Worm (Caenorhabditis elegans) whole organism, L4 larva: ENCODE measurements around the gene F42D1.4.

ENCODE experiments used
- Y75B8A.6 ChIP-seq: fragments of 200-800 bp; sonication (Bioruptor generic); IDR thresholded peaks from 2 replicates; pipeline ENCODE4 v1.3.6; 2022; ENCODE audit warnings: missing genetic modification reagents, missing genetic modification characterization, missing compliant biosample characterization
- ceh-82 ChIP-seq: sonication (generic microtip); optimal IDR thresholded peaks from 2 replicates; lab custom pipeline; 2017; ENCODE audit warnings: missing biosample characterization, missing genetic modification characterization
- ces-1 ChIP-seq: fragments of 150-350 bp; sonication (generic microtip); optimal IDR thresholded peaks from 4 replicates; lab custom pipeline; 2014; ENCODE audit warnings: missing biosample characterization, missing genetic modification reagents, missing genetic modification characterization
- lsy-2 ChIP-seq, 2 experiments: fragments of 150-350 bp in 1 of 2; sonication (generic microtip) in 1 of 2; optimal IDR thresholded peaks; 2 replicates each; lab custom pipeline; 2014 to 2017; ENCODE audit warnings: missing biosample characterization in 2 of 2, missing genetic modification characterization in 2 of 2

DNA sequence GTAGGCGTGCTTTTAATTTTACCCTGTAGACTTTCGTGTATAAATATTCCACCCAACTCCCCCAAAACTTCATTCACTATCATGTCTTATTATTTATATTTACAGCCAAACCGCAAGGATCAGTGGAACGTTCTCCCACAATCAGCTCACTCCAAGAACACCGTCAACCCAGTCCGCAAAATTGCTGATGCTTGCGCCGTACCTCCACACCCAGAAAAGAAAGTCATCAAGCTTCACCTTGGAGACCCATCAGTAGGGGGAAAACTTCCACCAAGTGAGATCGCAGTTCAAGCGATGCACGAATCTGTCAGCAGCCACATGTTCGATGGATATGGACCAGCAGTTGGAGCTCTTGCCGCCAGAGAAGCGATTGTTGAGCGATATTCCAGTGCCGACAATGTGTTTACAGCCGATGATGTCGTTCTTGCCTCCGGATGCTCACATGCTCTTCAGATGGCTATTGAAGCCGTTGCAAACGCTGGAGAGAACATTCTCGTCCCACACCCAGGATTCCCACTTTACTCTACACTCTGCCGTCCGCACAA, 15.8 kb upstream of the F42D1.4 start:
- no peak for TF ChIP-seq lsy-2 (tag; optimal IDR thresholded peaks at IDR 0.05; lab: Kevin White, UChicago)
- no peak for TF ChIP-seq ces-1 (GFP tag; lab: Kevin White, UChicago)
- no peak for TF ChIP-seq ceh-82 (tag; lab: Kevin White, UChicago)
- TF ChIP-seq Y75B8A.6 = no peak
